Worm (Caenorhabditis elegans) whole organism, mixed stage, embryonic: ENCODE results near the gene acer-1.

ENCODE experiments used
- M03D4.4 ChIP-seq: sonication (generic microtip); optimal IDR thresholded peaks from 2 replicates; lab custom pipeline; 2017; ENCODE audit warnings: mild to moderate bottlenecking, missing genetic modification characterization, missing compliant biosample characterization
- bed-3 ChIP-seq: fragments of 200-800 bp; sonication (Bioruptor generic); optimal IDR thresholded peaks from 3 replicates; lab custom pipeline; 2018; ENCODE audit warnings: mild to moderate bottlenecking, missing genetic modification characterization, moderate library complexity, missing compliant biosample characterization
- blmp-1 ChIP-seq: fragments of 150-350 bp; optimal IDR thresholded peaks from 2 replicates; lab custom pipeline; 2014; ENCODE audit warnings: missing biosample characterization, missing genetic modification characterization
- ceh-39 ChIP-seq: fragments of 150-350 bp; optimal IDR thresholded peaks from 2 replicates; lab custom pipeline; 2014; ENCODE audit warnings: missing biosample characterization, missing genetic modification characterization
- ceh-43 ChIP-seq: fragments of 200-800 bp; sonication (Bioruptor generic); optimal IDR thresholded peaks from 2 replicates; lab custom pipeline; 2018; ENCODE audit warnings: mild to moderate bottlenecking, missing genetic modification characterization, moderate library complexity, missing compliant biosample characterization
- ces-1 ChIP-seq: fragments of 150-350 bp; optimal IDR thresholded peaks from 2 replicates; lab custom pipeline; 2014; ENCODE audit warnings: missing biosample characterization, missing genetic modification reagents, missing genetic modification characterization
- cnd-1 ChIP-seq: fragments of 200-800 bp; sonication (Bioruptor generic); optimal IDR thresholded peaks from 2 replicates; lab custom pipeline; 2018; ENCODE audit warnings: mild to moderate bottlenecking, missing genetic modification characterization, missing compliant biosample characterization
- drap-1 ChIP-seq: fragments of 200-800 bp; sonication (Bioruptor generic); optimal IDR thresholded peaks from 3 replicates; lab custom pipeline; 2018; ENCODE audit warnings: mild to moderate bottlenecking, missing genetic modification characterization, missing compliant biosample characterization
- elt-1 ChIP-seq: sonication (generic microtip); optimal IDR thresholded peaks from 2 replicates; lab custom pipeline; 2017; ENCODE audit warnings: missing genetic modification characterization, mild to moderate bottlenecking, missing compliant biosample characterization, antibody characterized with exemption, moderate library complexity, borderline replicate concordance; ENCODE audit not compliant: insufficient read depth
- flh-1 ChIP-seq: fragments of 200-800 bp; sonication (Bioruptor generic); optimal IDR thresholded peaks from 2 replicates; lab custom pipeline; 2018; ENCODE audit warnings: mild to moderate bottlenecking, missing genetic modification characterization, moderate library complexity, missing compliant biosample characterization
- ham-2 ChIP-seq: fragments of 200-800 bp; sonication (Bioruptor generic); optimal IDR thresholded peaks from 2 replicates; lab custom pipeline; 2018; ENCODE audit warnings: mild to moderate bottlenecking, missing genetic modification characterization, missing compliant biosample characterization
- hlh-1 ChIP-seq: fragments of 150-350 bp; optimal IDR thresholded peaks from 2 replicates; lab custom pipeline; 2014; ENCODE audit warnings: missing biosample characterization, missing genetic modification reagents, missing genetic modification characterization
- lin-13 ChIP-seq: fragments of 150-350 bp; optimal IDR thresholded peaks from 2 replicates; lab custom pipeline; 2014; ENCODE audit warnings: missing biosample characterization, missing genetic modification characterization
- lin-32 ChIP-seq: fragments of 200-800 bp; sonication (Bioruptor generic); optimal IDR thresholded peaks from 2 replicates; lab custom pipeline; 2018; ENCODE audit warnings: mild to moderate bottlenecking, missing genetic modification characterization, missing compliant biosample characterization
- lsy-2 ChIP-seq: fragments of 150-350 bp; optimal IDR thresholded peaks from 2 replicates; lab custom pipeline; 2014; ENCODE audit warnings: missing biosample characterization, missing genetic modification characterization
- mep-1 ChIP-seq: fragments of 150-350 bp; optimal IDR thresholded peaks from 2 replicates; lab custom pipeline; 2017; ENCODE audit warnings: missing biosample characterization, missing genetic modification reagents, missing genetic modification characterization, inconsistent platforms
- mls-2 ChIP-seq: sonication (generic microtip); optimal IDR thresholded peaks from 2 replicates; lab custom pipeline; 2016; ENCODE audit warnings: mild to moderate bottlenecking, missing genetic modification characterization, moderate library complexity, missing compliant biosample characterization
- nhr-12 ChIP-seq: fragments of 150-350 bp; optimal IDR thresholded peaks from 2 replicates; lab custom pipeline; 2014; ENCODE audit warnings: missing biosample characterization, missing genetic modification characterization
- nhr-2 ChIP-seq: fragments of 150-350 bp; optimal IDR thresholded peaks from 2 replicates; lab custom pipeline; 2014; ENCODE audit warnings: missing biosample characterization, missing genetic modification characterization
- nhr-76 ChIP-seq: sonication (generic microtip); optimal IDR thresholded peaks from 2 replicates; lab custom pipeline; 2017; ENCODE audit warnings: missing biosample characterization, missing genetic modification characterization
- pha-4 ChIP-seq: fragments of 150-350 bp; optimal IDR thresholded peaks from 2 replicates; lab custom pipeline; 2018; ENCODE audit warnings: missing biosample characterization, missing genetic modification reagents, missing genetic modification characterization
- snpc-4 ChIP-seq: fragments of 150-350 bp; optimal IDR thresholded peaks from 2 replicates; lab custom pipeline; 2014; ENCODE audit warnings: missing biosample characterization, missing genetic modification characterization
- sptf-1 ChIP-seq: sonication (generic microtip); optimal IDR thresholded peaks from 2 replicates; lab custom pipeline; 2017; ENCODE audit warnings: mild to moderate bottlenecking, missing genetic modification characterization, moderate library complexity, missing compliant biosample characterization
- tbx-8 ChIP-seq: fragments of 200-800 bp; sonication (Bioruptor generic); optimal IDR thresholded peaks from 2 replicates; lab custom pipeline; 2018; ENCODE audit warnings: mild to moderate bottlenecking, missing genetic modification characterization, moderate library complexity, missing compliant biosample characterization
- unc-120 ChIP-seq: sonication (generic microtip); optimal IDR thresholded peaks from 2 replicates; lab custom pipeline; 2017; ENCODE audit warnings: missing genetic modification characterization, missing compliant biosample characterization; ENCODE audit not compliant: poor library complexity, severe bottlenecking
- unc-39 ChIP-seq: fragments of 150-350 bp; optimal IDR thresholded peaks from 2 replicates; lab custom pipeline; 2014; ENCODE audit warnings: missing biosample characterization, missing genetic modification characterization
- unc-62 ChIP-seq: fragments of 150-350 bp; optimal IDR thresholded peaks from 2 replicates; lab custom pipeline; 2014; ENCODE audit warnings: missing biosample characterization, missing genetic modification reagents, missing genetic modification characterization
- zip-8 ChIP-seq: fragments of 150-350 bp; optimal IDR thresholded peaks from 2 replicates; lab custom pipeline; 2014; ENCODE audit warnings: missing biosample characterization, missing genetic modification characterization
- ztf-11 ChIP-seq: fragments of 150-350 bp; optimal IDR thresholded peaks from 2 replicates; lab custom pipeline; 2014; ENCODE audit warnings: missing biosample characterization, missing genetic modification characterization

Gene acer-1

DNA sequence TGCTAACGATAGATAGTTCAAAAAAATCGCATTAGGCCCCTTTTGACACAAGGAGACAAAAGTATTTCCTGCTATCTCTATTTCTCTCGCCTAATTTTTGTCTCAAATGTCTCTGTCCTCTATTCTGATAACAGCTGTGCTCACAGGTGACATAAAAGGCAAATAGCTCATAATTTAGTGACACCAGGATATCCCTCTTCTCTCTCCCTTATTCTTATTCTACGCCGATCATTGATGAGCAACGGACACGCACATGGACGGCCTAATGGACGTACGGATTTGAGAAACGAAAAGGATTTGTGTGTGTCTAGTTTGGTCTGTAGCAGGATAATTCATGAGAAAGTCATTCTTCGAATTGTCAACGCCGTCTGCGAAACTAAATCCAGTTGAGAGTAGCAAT is 45.8 kb upstream of the acer-1 start:
- TF ChIP-seq lin-32 (GFP tag; lab: Kevin White, UChicago) (peak; percentile 85), hlh-1 (tag; lab: Kevin White, UChicago) (peak; percentile 33), unc-120 (tag; lab: Kevin White, UChicago) (no peak), zip-8 (tag; lab: Kevin White, UChicago) (no peak), M03D4.4 (tag; lab: Kevin White, UChicago) (no peak), flh-1 (GFP tag; lab: Kevin White, UChicago) (no peak), unc-62 (GFP tag; lab: Kevin White, UChicago) (peak; percentile 32), ces-1 (GFP tag; lab: Kevin White, UChicago) (peak; percentile 40), nhr-2 (tag; lab: Kevin White, UChicago) (no peak), mls-2 (tag; lab: Kevin White, UChicago) (peak; percentile 10), bed-3 (GFP tag; lab: Kevin White, UChicago) (no peak), blmp-1 (tag; lab: Kevin White, UChicago) (no peak), tbx-8 (no peak)

DNA sequence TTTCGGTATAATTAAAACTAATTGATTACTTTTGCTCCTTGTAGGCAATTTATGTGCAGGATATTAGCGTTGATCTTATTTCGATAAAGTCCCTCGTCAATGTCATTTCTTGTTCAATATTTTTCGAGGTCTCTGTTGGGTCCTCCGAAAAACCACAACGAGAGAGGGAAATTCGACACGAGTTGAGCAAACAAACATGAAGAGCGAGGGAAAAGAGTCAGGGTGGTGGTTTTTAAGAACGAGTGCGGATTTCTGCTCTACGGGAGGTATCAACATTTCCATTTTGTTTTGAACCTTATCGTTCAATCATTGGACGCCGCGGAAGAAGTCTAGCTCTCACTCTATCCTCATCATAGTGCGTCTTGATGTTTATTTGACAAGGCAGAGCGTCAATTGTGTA is 44.5 kb upstream of the acer-1 start:
- TF ChIP-seq blmp-1 (tag; lab: Kevin White, UChicago) = no peak
- TF ChIP-seq nhr-76 (tag; lab: Kevin White, UChicago) = no peak
- no peak for TF ChIP-seq mls-2 (tag; lab: Kevin White, UChicago)
- no peak for TF ChIP-seq lin-13 (tag; lab: Kevin White, UChicago)
- no peak for TF ChIP-seq mep-1 (tag; lab: Kevin White, UChicago)

DNA sequence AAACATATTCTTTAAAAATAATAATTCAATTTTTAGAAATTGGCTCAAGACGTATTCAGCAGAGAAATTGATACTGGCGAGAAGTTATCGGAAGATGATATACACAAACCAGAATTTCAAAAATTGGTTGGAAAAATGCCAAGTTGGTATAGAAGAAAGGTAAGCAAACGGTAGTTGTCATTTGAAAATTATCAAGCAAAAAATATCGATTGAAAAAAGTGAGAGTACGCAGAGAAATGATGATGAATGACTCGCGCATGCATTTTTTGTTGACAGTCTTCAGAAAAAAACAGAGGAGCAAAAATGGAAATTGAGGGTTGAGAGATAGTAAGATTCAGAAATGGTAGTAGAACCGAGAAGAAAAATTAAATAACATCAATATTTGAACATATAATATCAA is 42.8 kb upstream of the acer-1 start:
- TF ChIP-seq zip-8 (tag; lab: Kevin White, UChicago) = no peak
- no peak for TF ChIP-seq mep-1 (tag; lab: Kevin White, UChicago)
- no peak for TF ChIP-seq nhr-12 (tag; lab: Kevin White, UChicago)
- TF ChIP-seq sptf-1 (tag; lab: Kevin White, UChicago) = no peak
- no peak for TF ChIP-seq hlh-1 (tag; lab: Kevin White, UChicago)
- TF ChIP-seq unc-62 (GFP tag; lab: Kevin White, UChicago) = no peak
- TF ChIP-seq ceh-39 (tag; lab: Kevin White, UChicago) = no peak
- TF ChIP-seq mls-2 (tag; lab: Kevin White, UChicago) = no peak
- TF ChIP-seq ham-2 (GFP tag; lab: Kevin White, UChicago) = no peak
- no peak for TF ChIP-seq nhr-76 (tag; lab: Kevin White, UChicago)
- no peak for TF ChIP-seq snpc-4
- no peak for TF ChIP-seq lin-13 (tag; lab: Kevin White, UChicago)
- no peak for TF ChIP-seq tbx-8
- TF ChIP-seq cnd-1 (tag; lab: Kevin White, UChicago) = no peak
- no peak for TF ChIP-seq blmp-1 (tag; lab: Kevin White, UChicago)
- TF ChIP-seq pha-4 (tag; lab: Kevin White, UChicago) = no peak
- TF ChIP-seq unc-39 (tag; lab: Kevin White, UChicago) = no peak
- no peak for TF ChIP-seq M03D4.4 (tag; lab: Kevin White, UChicago)
- TF ChIP-seq, all 35 proteins: peak for 0

DNA sequence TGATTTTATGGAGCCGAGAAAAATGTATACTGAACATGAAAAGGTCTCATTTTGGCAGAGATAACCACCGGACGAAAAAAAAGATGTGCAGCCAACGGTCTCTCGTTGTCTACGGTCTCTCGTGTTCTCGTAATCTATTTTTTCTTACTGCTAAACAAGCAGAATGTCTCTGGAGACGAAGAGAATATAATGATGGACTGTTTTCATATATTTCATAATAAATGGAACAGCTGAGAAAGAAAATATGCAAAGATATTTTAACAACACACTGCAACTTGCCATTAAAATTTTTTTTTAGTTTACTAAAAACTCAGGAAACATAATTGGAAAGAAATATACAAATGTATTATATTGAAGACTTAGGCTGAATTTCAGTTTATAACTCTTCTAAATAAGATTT is 39.9 kb upstream of the acer-1 start:
- no peak for TF ChIP-seq nhr-12 (tag; lab: Kevin White, UChicago)
- TF ChIP-seq ces-1 (GFP tag; lab: Kevin White, UChicago) = peak; percentile 44

DNA sequence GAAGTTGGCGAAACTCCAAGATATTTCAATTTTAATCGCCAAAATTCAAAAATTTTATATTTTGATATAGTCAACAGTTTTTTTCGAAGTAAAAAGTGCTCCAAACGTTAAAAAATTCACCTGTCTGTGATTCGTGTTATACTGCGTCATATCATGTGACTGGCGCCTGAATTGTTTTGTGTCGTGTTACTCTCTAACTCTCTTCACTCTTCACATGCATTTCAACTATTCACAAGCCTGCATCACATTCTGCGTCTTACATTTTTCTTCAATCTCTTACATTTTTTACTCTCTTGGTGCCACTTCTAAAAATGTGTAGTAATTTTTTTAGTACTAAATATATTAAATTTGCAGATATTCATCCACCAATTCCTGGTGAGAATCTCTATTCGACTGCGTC is 38.2 kb upstream of the acer-1 start, which contains the start of gene flcn-1:
Gene flcn-1, plus strand, starts transcription at position 348 of the 400 bp plus-strand sequence.
- TF ChIP-seq snpc-4 (no peak), ces-1 (GFP tag; lab: Kevin White, UChicago) (peak; percentile 12)

DNA sequence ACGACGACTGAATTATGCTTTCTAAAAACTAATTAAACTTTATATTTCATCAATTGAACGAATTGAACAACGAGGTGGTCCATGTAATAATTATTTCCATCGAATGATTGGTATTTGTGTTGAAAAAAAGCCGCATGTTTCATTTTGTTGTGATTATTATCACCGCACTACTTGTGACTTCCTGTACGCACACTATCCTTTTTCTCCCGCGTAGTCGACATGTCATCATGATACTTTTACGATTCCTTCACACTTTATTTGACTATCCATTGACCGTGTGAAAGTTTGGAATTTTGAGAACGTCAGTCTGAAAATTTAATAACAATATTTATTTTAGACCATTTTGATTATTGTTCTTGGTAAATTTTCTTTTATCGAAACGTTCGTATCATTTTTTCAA is 37.4 kb upstream of the acer-1 start, which contains the start of gene F22D3.4:
Gene F22D3.4, minus strand, starts transcription at position 1 of the 400 bp plus-strand sequence.
- TF ChIP-seq cnd-1 (tag; lab: Kevin White, UChicago) (no peak), flh-1 (GFP tag; lab: Kevin White, UChicago) (no peak), ztf-11 (tag; lab: Kevin White, UChicago) (no peak), mls-2 (tag; lab: Kevin White, UChicago) (no peak), hlh-1 (tag; lab: Kevin White, UChicago) (no peak), ceh-43 (GFP tag; lab: Kevin White, UChicago) (no peak), bed-3 (GFP tag; lab: Kevin White, UChicago) (no peak), tbx-8 (no peak), nhr-2 (tag; lab: Kevin White, UChicago) (no peak), lin-32 (GFP tag; lab: Kevin White, UChicago) (no peak), pha-4 (tag; lab: Kevin White, UChicago) (no peak), lsy-2 (tag; lab: Kevin White, UChicago) (no peak), nhr-12 (tag; lab: Kevin White, UChicago) (no peak), zip-8 (tag; lab: Kevin White, UChicago) (no peak), M03D4.4 (tag; lab: Kevin White, UChicago) (no peak), drap-1 (GFP tag; lab: Kevin White, UChicago) (no peak), ceh-39 (tag; lab: Kevin White, UChicago) (no peak), unc-39 (tag; lab: Kevin White, UChicago) (no peak), elt-1 (tag; lab: Kevin White, UChicago) (no peak)
